Fruit fly (Drosophila melanogaster) whole organism, adult: ENCODE measurements around the gene CG5162.

ENCODE experiments used
- CG11617 ChIP-seq: fragments of 200-800 bp; sonication (Bioruptor generic); optimal IDR thresholded peaks from 2 replicates; lab custom pipeline; 2017; ENCODE audit warnings: mild to moderate bottlenecking, missing biosample characterization, missing genetic modification reagents, missing genetic modification characterization
- CG12768 ChIP-seq: fragments of 200-800 bp; sonication (Bioruptor generic); optimal IDR thresholded peaks from 2 replicates; lab custom pipeline; 2017; ENCODE audit warnings: missing biosample characterization, missing genetic modification characterization, mild to moderate bottlenecking, moderate library complexity, missing genetic modification reagents
- CG14711 ChIP-seq: fragments of 200-800 bp; sonication (Bioruptor generic); optimal IDR thresholded peaks from 2 replicates; lab custom pipeline; 2018; ENCODE audit warnings: missing biosample characterization, mild to moderate bottlenecking, missing genetic modification characterization, moderate library complexity
- CG1620 ChIP-seq: fragments of 200-800 bp; sonication (Bioruptor generic); optimal IDR thresholded peaks from 2 replicates; lab custom pipeline; 2016; ENCODE audit warnings: missing biosample characterization, missing genetic modification characterization
- CG5204 ChIP-seq: fragments of 200-800 bp; sonication (Bioruptor generic); optimal IDR thresholded peaks from 2 replicates; lab custom pipeline; 2016; ENCODE audit warnings: missing biosample characterization, missing genetic modification characterization
- CG7101 ChIP-seq: fragments of 200-800 bp; sonication (Bioruptor generic); optimal IDR thresholded peaks from 2 replicates; lab custom pipeline; 2018; ENCODE audit warnings: missing biosample characterization, mild to moderate bottlenecking, missing genetic modification characterization, moderate library complexity
- Clk ChIP-seq: fragments of 200-800 bp; sonication (Bioruptor generic); optimal IDR thresholded peaks from 2 replicates; lab custom pipeline; 2017; ENCODE audit warnings: missing biosample characterization, missing genetic modification characterization
- Hr96 ChIP-seq: fragments of 200-800 bp; sonication (Bioruptor generic); optimal IDR thresholded peaks from 2 replicates; lab custom pipeline; 2016; ENCODE audit warnings: missing biosample characterization, missing genetic modification characterization
- Mnt ChIP-seq: fragments of 200-800 bp; sonication (Bioruptor generic); optimal IDR thresholded peaks from 2 replicates; lab custom pipeline; 2016; ENCODE audit warnings: missing biosample characterization, mild to moderate bottlenecking, missing genetic modification characterization
- bab1 ChIP-seq: fragments of 200-800 bp; sonication (Bioruptor generic); optimal IDR thresholded peaks from 3 replicates; lab custom pipeline; 2019; ENCODE audit warnings: missing biosample characterization, mild to moderate bottlenecking, missing genetic modification characterization, moderate library complexity
- cic ChIP-seq: fragments of 200-800 bp; sonication (Bioruptor generic); optimal IDR thresholded peaks from 2 replicates; lab custom pipeline; 2017; ENCODE audit warnings: missing biosample characterization, mild to moderate bottlenecking, missing genetic modification characterization, moderate library complexity
- kay ChIP-seq: fragments of 200-800 bp; sonication (Bioruptor generic); peaks from one replicate; lab custom pipeline; 2016; ENCODE audit warnings: missing biosample characterization, missing genetic modification characterization, borderline replicate concordance
- ovo ChIP-seq: fragments of 200-800 bp; sonication (Bioruptor generic); optimal IDR thresholded peaks from 2 replicates; lab custom pipeline; 2016; ENCODE audit warnings: missing biosample characterization, missing genetic modification characterization
- pad ChIP-seq: fragments of 200-800 bp; sonication (Bioruptor generic); optimal IDR thresholded peaks from 3 replicates; lab custom pipeline; 2017; ENCODE audit warnings: missing biosample characterization, missing genetic modification characterization, mild to moderate bottlenecking, moderate library complexity, missing genetic modification reagents
- tj ChIP-seq: fragments of 200-800 bp; sonication (Bioruptor generic); optimal IDR thresholded peaks from 3 replicates; lab custom pipeline; 2017; ENCODE audit warnings: missing biosample characterization, mild to moderate bottlenecking, missing genetic modification characterization, moderate library complexity
- toe ChIP-seq: fragments of 200-800 bp; sonication (Bioruptor generic); optimal IDR thresholded peaks from 2 replicates; lab custom pipeline; 2016; ENCODE audit warnings: missing biosample characterization, missing genetic modification characterization

The CG5162 gene

dm6 chrX:17265402-17266028 lies 50.4 kb downstream of the CG5162 start:
- TF ChIP-seq pad (GFP tag; lab: Kevin White, UChicago): no peak
- TF ChIP-seq Mnt (GFP tag; lab: Kevin White, UChicago): no peak
- TF ChIP-seq Hr96 (GFP tag; lab: Kevin White, UChicago): no peak
- no peak for TF ChIP-seq cic (GFP tag; lab: Kevin White, UChicago)
- TF ChIP-seq tj (GFP tag; lab: Kevin White, UChicago): no peak
- TF ChIP-seq CG14711: no peak
- TF ChIP-seq CG12768: no peak
- TF ChIP-seq toe (GFP tag; lab: Kevin White, UChicago): no peak
- no peak for TF ChIP-seq kay (GFP tag; lab: Kevin White, UChicago)
- TF ChIP-seq CG11617 (GFP tag; lab: Kevin White, UChicago): no peak
- no peak for TF ChIP-seq Clk
- no peak for TF ChIP-seq CG5204 (GFP tag; lab: Kevin White, UChicago)
- TF ChIP-seq ovo (GFP tag; lab: Kevin White, UChicago): no peak
- no peak for TF ChIP-seq CG1620 (GFP tag; lab: Kevin White, UChicago)
- no peak for TF ChIP-seq bab1 (GFP tag; lab: Kevin White, UChicago)
- no peak for TF ChIP-seq CG7101
